Fruit fly (Drosophila melanogaster): ENCODE data around the gene CG32266.

The CG32266 gene

DNA sequence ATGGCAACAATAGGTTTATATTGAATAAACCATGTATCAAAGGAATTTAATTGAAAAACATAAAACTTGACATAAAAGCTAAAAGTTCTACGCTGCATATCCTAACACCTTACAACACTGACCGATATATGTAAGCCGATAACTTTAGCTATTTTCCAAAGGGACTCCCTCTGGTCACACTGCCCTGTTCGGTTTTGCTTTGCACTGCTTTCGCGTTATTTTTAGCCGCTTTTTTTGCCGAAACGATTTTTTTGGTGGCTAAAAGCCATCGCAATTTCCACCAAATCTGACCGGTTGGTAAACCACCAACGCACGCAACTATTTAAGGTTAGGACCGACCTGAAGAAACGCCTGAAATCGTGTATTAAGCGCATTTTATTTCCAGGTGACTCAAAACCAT, 20.5 kb downstream of the CG32266 start, which contains the start of the genes CG32263 and PIG-B (continued):
- TF ChIP-seq vnd (GFP tag; IDR thresholded peaks at IDR 0.05; ENCODE audit: partially characterized antibody): peak; percentile 46; the same call in 1 of the 3 replicates
- peak; percentile 38 for TF ChIP-seq trem (tag; optimal IDR thresholded peaks at IDR 0.05)
- peak; percentile 26 for TF ChIP-seq nmo (GFP tag; optimal IDR thresholded peaks at IDR 0.05)
- no peak for TF ChIP-seq CG11696 (GFP tag; IDR thresholded peaks at IDR 0.05)
- TF ChIP-seq Abd-B (GFP tag; optimal IDR thresholded peaks at IDR 0.05): no peak
- no peak for TF ChIP-seq CG2202 (tag; optimal IDR thresholded peaks at IDR 0.05)
- peak; percentile 6 for TF ChIP-seq pho (GFP tag; optimal IDR thresholded peaks at IDR 0.05)
- TF ChIP-seq Doc3 (GFP tag; IDR thresholded peaks at IDR 0.05; ENCODE audit: partially characterized antibody): peak; percentile 63; the same call in 2 of the 3 replicates
- TF ChIP-seq pita (GFP tag; optimal IDR thresholded peaks at IDR 0.05): no peak
- TF ChIP-seq phol (tag; optimal IDR thresholded peaks at IDR 0.05): peak; percentile 33
- TF ChIP-seq onecut (GFP tag; IDR thresholded peaks at IDR 0.05): no peak
- no peak for TF ChIP-seq Spps (tag; optimal IDR thresholded peaks at IDR 0.05)
- no peak for TF ChIP-seq CG1529 (GFP tag; optimal IDR thresholded peaks at IDR 0.05)
- no peak for TF ChIP-seq crc (GFP tag; optimal IDR thresholded peaks at IDR 0.05)
- no peak for TF ChIP-seq caup (GFP tag; optimal IDR thresholded peaks at IDR 0.05; ENCODE audit: severe bottlenecking)
- TF ChIP-seq CG11456 (GFP tag; IDR thresholded peaks at IDR 0.05): no peak
- TF ChIP-seq ssp (GFP tag; IDR thresholded peaks at IDR 0.05): no peak
- no peak for TF ChIP-seq CG30403 (GFP tag; optimal IDR thresholded peaks at IDR 0.05)
- no peak for TF ChIP-seq CG6689 (GFP tag; IDR thresholded peaks at IDR 0.05)
- TF ChIP-seq tna (GFP tag; IDR thresholded peaks at IDR 0.05; ENCODE audit: partially characterized antibody): no peak
- no peak for TF ChIP-seq CG8281 (tag; optimal IDR thresholded peaks at IDR 0.05)
- no peak for TF ChIP-seq lbe (GFP tag; optimal IDR thresholded peaks at IDR 0.05)
- TF ChIP-seq CG8359 (GFP tag; optimal IDR thresholded peaks at IDR 0.05; ENCODE audit: borderline replicate concordance): no peak
- TF ChIP-seq yki (optimal IDR thresholded peaks at IDR 0.05): no peak
- TF ChIP-seq Six4 (GFP tag; optimal IDR thresholded peaks at IDR 0.05): no peak
- TF ChIP-seq Atf3 (GFP tag; optimal IDR thresholded peaks at IDR 0.05): no peak
- peak; percentile 60 for TF ChIP-seq MESR4 (GFP tag; optimal IDR thresholded peaks at IDR 0.05)
- TF ChIP-seq CG3995 (GFP tag; optimal IDR thresholded peaks at IDR 0.05): no peak
- TF ChIP-seq CG17568 (GFP tag; optimal IDR thresholded peaks at IDR 0.05): no peak
- peak; percentile 30 for TF ChIP-seq mam (GFP tag; optimal IDR thresholded peaks at IDR 0.05)
- TF ChIP-seq unc-4 (GFP tag; IDR thresholded peaks at IDR 0.05; ENCODE audit: partially characterized antibody): peak; percentile 66
- no peak for TF ChIP-seq sens-2 (GFP tag; IDR thresholded peaks at IDR 0.05)
- no peak for TF ChIP-seq CG8089 (GFP tag; optimal IDR thresholded peaks at IDR 0.05)
- no peak for TF ChIP-seq CG4404 (GFP tag; IDR thresholded peaks at IDR 0.05)
- TF ChIP-seq eyg (GFP tag; optimal IDR thresholded peaks at IDR 0.05): no peak
- TF ChIP-seq Fer1 (GFP tag; optimal IDR thresholded peaks at IDR 0.05): no peak
- no peak for TF ChIP-seq so (GFP tag; IDR thresholded peaks at IDR 0.05)
- no peak for TF ChIP-seq CG6175 (GFP tag; IDR thresholded peaks at IDR 0.05)
- no peak for TF ChIP-seq ftz-f1 (GFP tag; optimal IDR thresholded peaks at IDR 0.05)
- peak; percentile 88 for TF ChIP-seq CG10267 (tag; optimal IDR thresholded peaks at IDR 0.05)
- TF ChIP-seq cad (GFP tag; optimal IDR thresholded peaks at IDR 0.05): no peak
- TF ChIP-seq CG42726 (GFP tag; IDR thresholded peaks at IDR 0.05; ENCODE audit: partially characterized antibody): no peak
- no peak for TF ChIP-seq CG4328 (GFP tag; optimal IDR thresholded peaks at IDR 0.05)
- TF ChIP-seq CG17385 (GFP tag; optimal IDR thresholded peaks at IDR 0.05): no peak
- TF ChIP-seq Lpt (GFP tag; optimal IDR thresholded peaks at IDR 0.05): no peak
- no peak for TF ChIP-seq CG17912 (GFP tag; optimal IDR thresholded peaks at IDR 0.05)
- no peak for TF ChIP-seq CG32532 (GFP tag; IDR thresholded peaks at IDR 0.05)
- no peak for TF ChIP-seq Xrp1 (GFP tag; IDR thresholded peaks at IDR 0.05)
- no peak for TF ChIP-seq CG12299 (tag; optimal IDR thresholded peaks at IDR 0.05)
- TF ChIP-seq seq (GFP tag; IDR thresholded peaks at IDR 0.05): no peak
- TF ChIP-seq lmd (GFP tag; IDR thresholded peaks at IDR 0.05): no peak
- no peak for TF ChIP-seq CG12942 (GFP tag; optimal IDR thresholded peaks at IDR 0.05)

All from whole organism, embryonic.